Fruit fly (Drosophila melanogaster) whole organism, embryonic: Measurements from ENCODE around the gene mRpS18C.

Source experiments
- Bdp1 ChIP-seq: fragments of 200-800 bp; sonication (Bioruptor generic); optimal IDR thresholded peaks from 3 replicates; lab custom pipeline; 2016; ENCODE audit warnings: missing biosample characterization, missing genetic modification characterization
- CG10209 ChIP-seq: fragments of 200-800 bp; sonication (Bioruptor generic); optimal IDR thresholded peaks from 3 replicates; lab custom pipeline; 2017; ENCODE audit warnings: missing biosample characterization, mild to moderate bottlenecking, missing genetic modification characterization, missing genetic modification reagents
- CG10321 ChIP-seq: fragments of 200-800 bp; sonication (Bioruptor generic); IDR thresholded peaks from 2 replicates; pipeline ENCODE4 v1.3.6; 2022; ENCODE audit warnings: missing biosample characterization, missing genetic modification characterization
- CG10959 ChIP-seq: fragments of 200-800 bp; sonication (Bioruptor generic); IDR thresholded peaks from 2 replicates; pipeline ENCODE4 v1.3.6; 2022; ENCODE audit warnings: missing biosample characterization, missing genetic modification characterization
- CG11504 ChIP-seq: fragments of 200-800 bp; sonication (Bioruptor generic); optimal IDR thresholded peaks from 3 replicates; lab custom pipeline; 2019; ENCODE audit warnings: missing biosample characterization, mild to moderate bottlenecking, missing genetic modification characterization, moderate library complexity
- CG12236 ChIP-seq: fragments of 200-800 bp; sonication (Bioruptor generic); optimal IDR thresholded peaks from 2 replicates; lab custom pipeline; 2016; ENCODE audit warnings: missing biosample characterization, missing genetic modification characterization
- CG12659 ChIP-seq: fragments of 200-800 bp; sonication (Bioruptor generic); optimal IDR thresholded peaks from 3 replicates; lab custom pipeline; 2017; ENCODE audit warnings: mild to moderate bottlenecking, missing biosample characterization, missing genetic modification reagents, missing genetic modification characterization
- CG12769 ChIP-seq: fragments of 200-800 bp; sonication (Bioruptor generic); optimal IDR thresholded peaks from 2 replicates; lab custom pipeline; 2019; ENCODE audit warnings: missing biosample characterization, mild to moderate bottlenecking, missing genetic modification characterization, moderate library complexity
- CG13424 ChIP-seq: fragments of 200-800 bp; sonication (Bioruptor generic); optimal IDR thresholded peaks from 2 replicates; lab custom pipeline; 2019; ENCODE audit warnings: missing biosample characterization, mild to moderate bottlenecking, missing genetic modification characterization, moderate library complexity
- CG13894 ChIP-seq: fragments of 200-800 bp; sonication (Bioruptor generic); optimal IDR thresholded peaks from 3 replicates; lab custom pipeline; 2018; ENCODE audit warnings: missing biosample characterization, mild to moderate bottlenecking, missing genetic modification characterization, moderate library complexity
- CG16813 ChIP-seq: fragments of 200-800 bp; sonication (Bioruptor generic); IDR thresholded peaks from 3 replicates; pipeline ENCODE4 v1.3.6; 2022; ENCODE audit warnings: missing biosample characterization, missing genetic modification characterization; ENCODE audit not compliant: partially characterized antibody
- CG17328 ChIP-seq: fragments of 200-800 bp; sonication (Bioruptor generic); IDR thresholded peaks from 2 replicates; pipeline ENCODE4 v1.3.6; 2022; ENCODE audit warnings: missing biosample characterization, missing genetic modification characterization
- CG17612 ChIP-seq: fragments of 200-800 bp; sonication (Bioruptor generic); IDR thresholded peaks from 2 replicates; pipeline ENCODE4 v1.3.6; 2022; ENCODE audit warnings: missing biosample characterization, missing genetic modification characterization
- CG1792 ChIP-seq: fragments of 200-800 bp; sonication (Bioruptor generic); optimal IDR thresholded peaks from 2 replicates; lab custom pipeline; 2016; ENCODE audit warnings: missing biosample characterization, missing genetic modification characterization
- CG1832 ChIP-seq: fragments of 200-800 bp; sonication (Bioruptor generic); optimal IDR thresholded peaks from 2 replicates; lab custom pipeline; 2017; ENCODE audit warnings: missing biosample characterization, mild to moderate bottlenecking, missing genetic modification characterization, inconsistent platforms
- CG2199 ChIP-seq: fragments of 200-800 bp; sonication (Bioruptor generic); IDR thresholded peaks from 3 replicates; pipeline ENCODE4 v1.3.6; 2022; ENCODE audit warnings: missing biosample characterization, missing genetic modification characterization
- CG2712 ChIP-seq: fragments of 200-800 bp; optimal IDR thresholded peaks from 3 replicates; lab custom pipeline; 2019; ENCODE audit warnings: missing biosample characterization, mild to moderate bottlenecking, missing genetic modification characterization, moderate library complexity
- CG30020 ChIP-seq: fragments of 200-800 bp; optimal IDR thresholded peaks from 2 replicates; lab custom pipeline; 2019; ENCODE audit warnings: missing biosample characterization, mild to moderate bottlenecking, missing genetic modification characterization, moderate library complexity
- CG32532 ChIP-seq: fragments of 200-800 bp; sonication (Bioruptor generic); IDR thresholded peaks from 2 replicates; pipeline ENCODE4 v1.3.6; 2022; ENCODE audit warnings: missing biosample characterization, missing genetic modification characterization
- CG33557 ChIP-seq: fragments of 200-800 bp; sonication (Bioruptor generic); optimal IDR thresholded peaks from 2 replicates; lab custom pipeline; 2019; ENCODE audit warnings: missing biosample characterization, mild to moderate bottlenecking, missing genetic modification characterization, moderate library complexity
- CG3726 ChIP-seq: fragments of 200-800 bp; sonication (Bioruptor generic); IDR thresholded peaks from 3 replicates; pipeline ENCODE4, ENCODE4 v1.3.6; 2022; ENCODE audit warnings: missing biosample characterization, missing genetic modification characterization
- CG5245 ChIP-seq: fragments of 200-800 bp; sonication (Bioruptor generic); optimal IDR thresholded peaks from 3 replicates; lab custom pipeline; 2016; ENCODE audit warnings: missing biosample characterization, missing genetic modification characterization
- CG8281 ChIP-seq: fragments of 200-800 bp; sonication (Bioruptor generic); optimal IDR thresholded peaks from 2 replicates; lab custom pipeline; 2018; ENCODE audit warnings: missing biosample characterization, mild to moderate bottlenecking, missing genetic modification characterization, moderate library complexity
- CG8290 ChIP-seq, 3 experiments: fragments of 200-800 bp; sonication (Bioruptor generic); optimal IDR thresholded peaks; 2 replicates each; lab custom pipeline; 2016 to 2019; ENCODE audit warnings: missing biosample characterization in 3 of 3, missing genetic modification characterization in 3 of 3, mild to moderate bottlenecking in 2 of 3, moderate library complexity in 1 of 3
- CG9437 ChIP-seq: fragments of 200-800 bp; sonication (Bioruptor generic); optimal IDR thresholded peaks from 2 replicates; lab custom pipeline; 2018; ENCODE audit warnings: missing biosample characterization, mild to moderate bottlenecking, missing genetic modification characterization
- CG9609 ChIP-seq: fragments of 200-800 bp; sonication (Bioruptor generic); optimal IDR thresholded peaks from 3 replicates; lab custom pipeline; 2016; ENCODE audit warnings: missing biosample characterization, missing genetic modification characterization
- Dad ChIP-seq: fragments of 200-800 bp; sonication (Bioruptor generic); optimal IDR thresholded peaks from 3 replicates; lab custom pipeline; 2016; ENCODE audit warnings: missing biosample characterization, missing genetic modification characterization
- Drgx ChIP-seq: fragments of 200-800 bp; sonication (Bioruptor generic); IDR thresholded peaks from 2 replicates; pipeline ENCODE4 v1.3.6; 2022; ENCODE audit warnings: missing biosample characterization, missing genetic modification characterization
- E2f2 ChIP-seq: fragments of 200-800 bp; sonication (Bioruptor generic); IDR thresholded peaks from 2 replicates; pipeline ENCODE4 v1.3.6; 2022; ENCODE audit warnings: missing biosample characterization, missing genetic modification characterization
- Fer3 ChIP-seq: fragments of 200-800 bp; sonication (Bioruptor generic); optimal IDR thresholded peaks from 2 replicates; lab custom pipeline; 2018; ENCODE audit warnings: missing biosample characterization, mild to moderate bottlenecking, missing genetic modification characterization, moderate library complexity
- HLH54F ChIP-seq: fragments of 200-800 bp; sonication (Bioruptor generic); optimal IDR thresholded peaks from 3 replicates; lab custom pipeline; 2016; ENCODE audit warnings: missing biosample characterization, missing genetic modification characterization
- Hmx ChIP-seq: fragments of 200-800 bp; sonication (Bioruptor generic); optimal IDR thresholded peaks from 2 replicates; lab custom pipeline; 2016; ENCODE audit warnings: missing biosample characterization, missing genetic modification characterization
- Hr3 ChIP-seq: fragments of 200-800 bp; sonication (Bioruptor generic); optimal IDR thresholded peaks from 3 replicates; lab custom pipeline; 2016; ENCODE audit warnings: missing biosample characterization, missing genetic modification characterization
- Hr39 ChIP-seq: fragments of >200 bp; optimal IDR thresholded peaks from 2 replicates; lab custom pipeline; 2017
- Med ChIP-seq: fragments of 200-800 bp; sonication (Bioruptor generic); peaks from one replicate; lab custom pipeline; 2016; ENCODE audit warnings: missing biosample characterization, missing genetic modification characterization, mild to moderate bottlenecking, inconsistent platforms, moderate library complexity
- Nf-YA ChIP-seq: fragments of 200-800 bp; sonication (Bioruptor generic); IDR thresholded peaks from 2 replicates; pipeline ENCODE4 v1.3.6; 2022; ENCODE audit warnings: missing biosample characterization, missing genetic modification characterization
- PHDP ChIP-seq: fragments of 200-800 bp; sonication (Bioruptor generic); optimal IDR thresholded peaks from 3 replicates; lab custom pipeline; 2018; ENCODE audit warnings: missing biosample characterization, mild to moderate bottlenecking, missing genetic modification characterization, moderate library complexity
- Rfx ChIP-seq: fragments of 200-800 bp; sonication (Bioruptor generic); IDR thresholded peaks from 2 replicates; pipeline ENCODE4 v1.3.6; 2022; ENCODE audit warnings: missing biosample characterization, missing genetic modification characterization
- Rx ChIP-seq: fragments of 200-800 bp; sonication (Bioruptor generic); IDR thresholded peaks from 2 replicates; pipeline ENCODE4 v1.3.6; 2022; ENCODE audit warnings: missing biosample characterization, missing genetic modification characterization
- Xrp1 ChIP-seq: fragments of 200-800 bp; sonication (Bioruptor generic); IDR thresholded peaks from 2 replicates; pipeline ENCODE4 v1.3.6; 2022; ENCODE audit warnings: missing biosample characterization, missing genetic modification characterization
- bsh ChIP-seq, 2 experiments: fragments of 200-800 bp; sonication (Bioruptor generic); optimal IDR thresholded peaks; 2 replicates each; lab custom pipeline; 2017 to 2018; ENCODE audit warnings: mild to moderate bottlenecking in 2 of 2, missing biosample characterization in 2 of 2, missing genetic modification characterization in 2 of 2, moderate library complexity in 1 of 2
- ci ChIP-seq: fragments of 200-800 bp; sonication (Bioruptor generic); IDR thresholded peaks from 3 replicates; pipeline ENCODE4 v1.3.6; 2022; ENCODE audit warnings: missing biosample characterization, missing genetic modification characterization
- fd96Cb ChIP-seq: fragments of 200-800 bp; sonication (Bioruptor generic); optimal IDR thresholded peaks from 2 replicates; lab custom pipeline; 2018; ENCODE audit warnings: missing biosample characterization, mild to moderate bottlenecking, missing genetic modification characterization, moderate library complexity
- gt ChIP-seq: fragments of 200-800 bp; sonication (Bioruptor generic); IDR thresholded peaks from 2 replicates; pipeline ENCODE4 v1.3.6; 2022; ENCODE audit warnings: missing biosample characterization, missing genetic modification characterization
- pfk ChIP-seq: fragments of 200-800 bp; sonication (Bioruptor generic); optimal IDR thresholded peaks from 2 replicates; lab custom pipeline; 2018; ENCODE audit warnings: missing biosample characterization, mild to moderate bottlenecking, missing genetic modification characterization, moderate library complexity
- pita ChIP-seq: fragments of 200-800 bp; sonication (Bioruptor generic); optimal IDR thresholded peaks from 2 replicates; lab custom pipeline; 2017; ENCODE audit warnings: missing biosample characterization, mild to moderate bottlenecking, missing genetic modification characterization
- row ChIP-seq: fragments of 200-800 bp; sonication (Bioruptor generic); IDR thresholded peaks from 3 replicates; pipeline ENCODE4 v1.3.6; 2022; ENCODE audit warnings: missing biosample characterization, missing genetic modification characterization
- schlank ChIP-seq: fragments of 200-800 bp; sonication (Bioruptor generic); optimal IDR thresholded peaks from 2 replicates; lab custom pipeline; 2018; ENCODE audit warnings: missing biosample characterization, mild to moderate bottlenecking, missing genetic modification characterization
- vnd ChIP-seq: fragments of 200-800 bp; sonication (Bioruptor generic); IDR thresholded peaks from 3 replicates; pipeline ENCODE4 v1.3.6; 2022; ENCODE audit warnings: missing biosample characterization, missing genetic modification characterization; ENCODE audit not compliant: partially characterized antibody

Gene mRpS18C

dm6 chr3R:30388215-30388871, 35.4 kb upstream of the mRpS18C start (continued):
- TF ChIP-seq gt (GFP tag; lab: Robert Waterston, UW) (peak; percentile 76), CG12236 (GFP tag; lab: Kevin White, UChicago) (peak; percentile 96), pita (GFP tag; lab: Kevin White, UChicago) (no peak), CG8290 (GFP tag; optimal IDR thresholded peaks at IDR 0.05; lab: Kevin White, UChicago) (peak; percentile 91), CG8290 (tag; optimal IDR thresholded peaks at IDR 0.05; lab: Kevin White, UChicago) (peak; percentile 93 to 95), CG10209 (GFP tag; lab: Kevin White, UChicago) (peak; percentile 97), Drgx (peak; percentile 90), Hmx (GFP tag; lab: Kevin White, UChicago) (peak; percentile 95), schlank (tag; lab: Kevin White, UChicago) (peak; percentile 88), Xrp1 (GFP tag; lab: Robert Waterston, UW) (peak; percentile 90), CG9437 (GFP tag; lab: Kevin White, UChicago) (peak; percentile 97), CG30020 (tag; lab: Kevin White, UChicago) (peak; percentile 82), CG13894 (tag; lab: Kevin White, UChicago) (peak; percentile 83), Med (peak; percentile 98), HLH54F (peak; percentile 98), CG32532 (GFP tag; lab: Robert Waterston, UW) (peak; percentile 93), CG13424 (tag; lab: Kevin White, UChicago) (peak; percentile 96), pfk (GFP tag; lab: Kevin White, UChicago) (no peak), Hr39 (lab: Kevin White, UChicago) (no peak), CG10321 (GFP tag; lab: Robert Waterston, UW) (peak; percentile 58; the same call in 1 of the 2 replicates), Rx (GFP tag; lab: Robert Waterston, UW) (peak; percentile 83), ci (peak; percentile 87), Fer3 (peak; percentile 84), Nf-YA (peak; percentile 67), CG17612 (GFP tag; lab: Robert Waterston, UW) (peak; percentile 73), CG16813 (GFP tag; lab: Robert Waterston, UW) (0 out of 3 replicates have a peak, but pooled peaks have one; percentile 13), CG2199 (GFP tag; lab: Robert Waterston, UW) (peak; percentile 54; the same call in 2 of the 3 replicates), CG2712 (peak; percentile 94), CG10959 (GFP tag; lab: Robert Waterston, UW) (peak; percentile 80), Bdp1 (GFP tag; lab: Kevin White, UChicago) (peak; percentile 88), CG9609 (GFP tag; lab: Kevin White, UChicago) (peak; percentile 98), vnd (GFP tag; lab: Robert Waterston, UW) (no peak), CG17328 (GFP tag; lab: Robert Waterston, UW) (peak; percentile 85), fd96Cb (peak; percentile 95), Dad (GFP tag; lab: Kevin White, UChicago) (peak; percentile 96), CG11504 (tag; lab: Kevin White, UChicago) (peak; percentile 97), Hr3 (peak; percentile 98), CG1792 (peak; percentile 96), Rfx (GFP tag; lab: Robert Waterston, UW) (peak; percentile 90), CG3726 (peak; percentile 83), CG5245 (GFP tag; lab: Kevin White, UChicago) (peak; percentile 89), CG8281 (tag; lab: Kevin White, UChicago) (peak; percentile 86), CG12659 (GFP tag; lab: Kevin White, UChicago) (peak; percentile 99), CG12769 (tag; lab: Kevin White, UChicago) (peak; percentile 94), E2f2 (GFP tag; lab: Robert Waterston, UW) (peak; percentile 67), CG1832 (no peak), row (peak; percentile 93), bsh (GFP tag; optimal IDR thresholded peaks at IDR 0.05; lab: Kevin White, UChicago) (peak; percentile 86 to 94), PHDP (tag; lab: Kevin White, UChicago) (peak; percentile 91), CG33557 (GFP tag; lab: Kevin White, UChicago) (peak; percentile 95)
